Fruit fly (Drosophila melanogaster) whole organism, wandering third instar larva: ENCODE measurements around the gene WASp.
A peak's percentile ranks its signal among the peaks of the same experiment; 100 is the strongest.

Experiments
- Abd-B ChIP-seq: fragments of >200 bp; optimal IDR thresholded peaks from 2 replicates; lab custom pipeline; 2017; ENCODE audit warnings: missing biosample characterization, missing genetic modification characterization
- CG32264 ChIP-seq: fragments of 200-800 bp; sonication (Bioruptor generic); optimal IDR thresholded peaks from 2 replicates; lab custom pipeline; 2016; ENCODE audit warnings: missing biosample characterization, missing genetic modification characterization
- CG9705 ChIP-seq: fragments of 200-800 bp; sonication (Bioruptor generic); optimal IDR thresholded peaks from 2 replicates; lab custom pipeline; 2018; ENCODE audit warnings: missing biosample characterization, mild to moderate bottlenecking, missing genetic modification characterization
- CrebA ChIP-seq: fragments of 200-800 bp; sonication (Bioruptor generic); optimal IDR thresholded peaks from 2 replicates; lab custom pipeline; 2016; ENCODE audit warnings: missing biosample characterization, mild to moderate bottlenecking, missing genetic modification characterization, borderline replicate concordance
- Dfd ChIP-seq: fragments of >200 bp; optimal IDR thresholded peaks from 2 replicates; lab custom pipeline; 2017; ENCODE audit warnings: missing biosample characterization, missing genetic modification characterization
- Dif ChIP-seq: fragments of 200-275, 200-300 bp; sonication (Bioruptor generic); optimal IDR thresholded peaks from 2 replicates; lab custom pipeline; 2018; ENCODE audit warnings: missing biosample characterization, missing genetic modification characterization; ENCODE audit not compliant: partially characterized antibody
- GATAd ChIP-seq: sonication (Bioruptor generic); optimal IDR thresholded peaks from 2 replicates; lab custom pipeline; 2016; ENCODE audit warnings: missing biosample characterization, missing genetic modification characterization
- HLH106 ChIP-seq: fragments of 200-800 bp; optimal IDR thresholded peaks from 3 replicates; lab custom pipeline; 2019; ENCODE audit warnings: missing biosample characterization, mild to moderate bottlenecking, missing genetic modification characterization, moderate library complexity
- Hnf4 ChIP-seq: fragments of 200-800 bp; sonication (Bioruptor generic); optimal IDR thresholded peaks from 2 replicates; lab custom pipeline; 2016; ENCODE audit warnings: missing biosample characterization, mild to moderate bottlenecking, missing genetic modification characterization
- Hr78 ChIP-seq: fragments of >200 bp; optimal IDR thresholded peaks from 2 replicates; lab custom pipeline; 2017; ENCODE audit warnings: missing biosample characterization, missing genetic modification characterization
- Hr83 ChIP-seq: fragments of 200-300 bp; sonication (Bioruptor generic); optimal IDR thresholded peaks from 2 replicates; lab custom pipeline; 2016; ENCODE audit warnings: missing biosample characterization, mild to moderate bottlenecking, missing genetic modification characterization, moderate library complexity; ENCODE audit not compliant: poor library complexity, severe bottlenecking
- Jra ChIP-seq: sonication (Bioruptor generic); optimal IDR thresholded peaks from 2 replicates; lab custom pipeline; 2016; ENCODE audit warnings: missing biosample characterization, missing genetic modification characterization
- Mio ChIP-seq: sonication (Bioruptor generic); optimal IDR thresholded peaks from 2 replicates; lab custom pipeline; 2016; ENCODE audit warnings: missing biosample characterization, missing genetic modification characterization
- Myc ChIP-seq: fragments of >200 bp; optimal IDR thresholded peaks from 2 replicates; lab custom pipeline; 2017
- N ChIP-seq: fragments of >200 bp; optimal IDR thresholded peaks from 2 replicates; lab custom pipeline; 2018; ENCODE audit warnings: missing biosample characterization, missing external identifiers, missing genetic modification characterization
- OdsH ChIP-seq: fragments of 200-800 bp; sonication (Bioruptor generic); optimal IDR thresholded peaks from 2 replicates; lab custom pipeline; 2016; ENCODE audit warnings: missing biosample characterization, mild to moderate bottlenecking, missing genetic modification characterization
- Rel ChIP-seq, 2 experiments: fragments of 200-800 bp; sonication (Bioruptor generic) in 1 of 2; optimal IDR thresholded peaks; 2 replicates in 1 of 2; 3 replicates in 1 of 2; lab custom pipeline; 2016 to 2019; ENCODE audit warnings: mild to moderate bottlenecking in 2 of 2, missing biosample characterization in 2 of 2, missing genetic modification characterization in 2 of 2, moderate library complexity in 1 of 2
- Sp1 ChIP-seq: fragments of 200-800 bp; sonication (Bioruptor generic); optimal IDR thresholded peaks from 3 replicates; lab custom pipeline; 2019; ENCODE audit warnings: missing biosample characterization, mild to moderate bottlenecking, missing genetic modification characterization, moderate library complexity
- Vsx2 ChIP-seq: fragments of 200-300, 225-300 bp; sonication (Bioruptor generic); optimal IDR thresholded peaks from 2 replicates; lab custom pipeline; 2018; ENCODE audit warnings: missing biosample characterization, missing genetic modification characterization; ENCODE audit not compliant: partially characterized antibody
- br ChIP-seq: fragments of 200-800 bp; sonication (Bioruptor generic); optimal IDR thresholded peaks from 2 replicates; lab custom pipeline; 2016; ENCODE audit warnings: missing biosample characterization, missing genetic modification characterization
- brk ChIP-seq: fragments of 200-800 bp; sonication (Bioruptor generic); optimal IDR thresholded peaks from 2 replicates; lab custom pipeline; 2016; ENCODE audit warnings: missing biosample characterization, mild to moderate bottlenecking, missing genetic modification characterization
- dl ChIP-seq, 2 experiments: fragments of 175-275, 200-275 bp in 1 of 2; fragments of 200-275 bp in 1 of 2; sonication (Bioruptor generic); optimal IDR thresholded peaks; lab custom pipeline; 2018; ENCODE audit warnings: mild to moderate bottlenecking in 2 of 2, missing biosample characterization in 2 of 2, missing genetic modification characterization in 2 of 2, moderate library complexity in 2 of 2; ENCODE audit not compliant: partially characterized antibody in 2 of 2, insufficient read depth in 1 of 2
- dmrt93B ChIP-seq: fragments of 200-800 bp; sonication (Bioruptor generic); optimal IDR thresholded peaks from 2 replicates; lab custom pipeline; 2018; ENCODE audit warnings: missing biosample characterization, mild to moderate bottlenecking, missing genetic modification characterization
- dsf ChIP-seq: sonication (Bioruptor generic); optimal IDR thresholded peaks from 2 replicates; lab custom pipeline; 2016; ENCODE audit warnings: missing biosample characterization, missing genetic modification characterization, borderline replicate concordance
- ey ChIP-seq: fragments of 200-800 bp; sonication (Bioruptor generic); optimal IDR thresholded peaks from 2 replicates; lab custom pipeline; 2016; ENCODE audit warnings: missing biosample characterization, missing genetic modification characterization
- foxo ChIP-seq, 2 experiments: fragments of 200-800 bp; sonication (Bioruptor generic); optimal IDR thresholded peaks; 2 replicates in 1 of 2; 3 replicates in 1 of 2; lab custom pipeline; 2016 to 2017; ENCODE audit warnings: missing biosample characterization in 2 of 2, missing genetic modification characterization in 2 of 2
- fru ChIP-seq: fragments of 200-800 bp; sonication (Bioruptor generic); optimal IDR thresholded peaks from 3 replicates; lab custom pipeline; 2016; ENCODE audit warnings: missing biosample characterization, mild to moderate bottlenecking, missing genetic modification characterization
- h ChIP-seq: fragments of 200-800 bp; sonication (Bioruptor generic); optimal IDR thresholded peaks from 3 replicates; lab custom pipeline; 2016; ENCODE audit warnings: missing biosample characterization, mild to moderate bottlenecking, missing genetic modification characterization
- jim ChIP-seq: fragments of 175-275, 200-325 bp; sonication (Bioruptor generic); optimal IDR thresholded peaks from 2 replicates; lab custom pipeline; 2016; ENCODE audit warnings: missing biosample characterization, mild to moderate bottlenecking, missing genetic modification characterization
- lola ChIP-seq: fragments of >200 bp; optimal IDR thresholded peaks from 2 replicates; lab custom pipeline; 2017; ENCODE audit warnings: missing biosample characterization, missing genetic modification characterization
- pan ChIP-seq: fragments of >200 bp; optimal IDR thresholded peaks from 2 replicates; lab custom pipeline; 2017
- psq ChIP-seq: fragments of 200-800 bp; sonication (Bioruptor generic); optimal IDR thresholded peaks from 3 replicates; lab custom pipeline; 2017; ENCODE audit warnings: missing biosample characterization, mild to moderate bottlenecking, missing genetic modification characterization, moderate library complexity
- rgr ChIP-seq: fragments of 200-800 bp; sonication (Bioruptor generic); optimal IDR thresholded peaks from 3 replicates; lab custom pipeline; 2016; ENCODE audit warnings: missing biosample characterization, mild to moderate bottlenecking, missing genetic modification characterization
- sage ChIP-seq: fragments of 200-800 bp; sonication (Bioruptor generic); optimal IDR thresholded peaks from 2 replicates; lab custom pipeline; 2016; ENCODE audit warnings: missing biosample characterization, mild to moderate bottlenecking, missing genetic modification characterization
- sv ChIP-seq: fragments of 200-800 bp; sonication (Bioruptor generic); optimal IDR thresholded peaks from 3 replicates; lab custom pipeline; 2016; ENCODE audit warnings: missing biosample characterization, missing genetic modification characterization
- tai ChIP-seq: sonication (Bioruptor generic); optimal IDR thresholded peaks from 2 replicates; lab custom pipeline; 2016; ENCODE audit warnings: missing biosample characterization, missing genetic modification characterization
- usp ChIP-seq: fragments of >200 bp; optimal IDR thresholded peaks from 2 replicates; lab custom pipeline; 2017; ENCODE audit warnings: missing biosample characterization, missing genetic modification characterization
- woc ChIP-seq: sonication (Bioruptor generic); optimal IDR thresholded peaks from 2 replicates; lab custom pipeline; 2016; ENCODE audit warnings: missing biosample characterization, mild to moderate bottlenecking, missing genetic modification characterization

WASp gene

dm6 chr3R:28831626-28832267 is at the start of gene WASp:
WASp (minus strand) TSS chr3R:28832024.
- TF ChIP-seq dmrt93B (peak; percentile 62), CG32264 (GFP tag; lab: Kevin White, UChicago) (peak; percentile 30), fru (GFP tag; lab: Kevin White, UChicago) (peak; percentile 38), ey (GFP tag; lab: Kevin White, UChicago) (peak; percentile 29), dl (GFP tag; optimal IDR thresholded peaks at IDR 0.05; lab: Kevin White, UChicago; ENCODE audit: insufficient read depth in 1 of 2, partially characterized antibody in 2 of 2) (no peak), HLH106 (tag; lab: Kevin White, UChicago) (peak; percentile 66), Hnf4 (GFP tag; lab: Kevin White, UChicago) (no peak), Hr83 (GFP tag; lab: Kevin White, UChicago) (peak; percentile 67), pan (lab: Kevin White, UChicago) (no peak), brk (GFP tag; lab: Kevin White, UChicago) (no peak), Abd-B (no peak), jim (GFP tag; lab: Kevin White, UChicago) (no peak), Rel (GFP tag; optimal IDR thresholded peaks at IDR 0.05; lab: Kevin White, UChicago) (no peak), Rel (tag; optimal IDR thresholded peaks at IDR 0.05; lab: Kevin White, UChicago) (peak; percentile 76), dsf (GFP tag; lab: Kevin White, UChicago) (no peak), usp (GFP tag; lab: Kevin White, UChicago) (no peak), lola (GFP tag; lab: Kevin White, UChicago) (no peak), Mio (GFP tag; lab: Kevin White, UChicago) (no peak), N (GFP tag; lab: Kevin White, UChicago) (no peak), Myc (lab: Kevin White, UChicago) (no peak), CrebA (GFP tag; lab: Kevin White, UChicago) (no peak), foxo (GFP tag; optimal IDR thresholded peaks at IDR 0.05; lab: Kevin White, UChicago) (peak in 1 of 2 experiments; percentile 55), GATAd (no peak), Sp1 (GFP tag; lab: Kevin White, UChicago) (no peak), OdsH (GFP tag; lab: Kevin White, UChicago) (peak; percentile 43), sv (peak; percentile 17), Dif (no peak), Jra (GFP tag; lab: Kevin White, UChicago) (no peak), tai (GFP tag; lab: Kevin White, UChicago) (no peak), sage (no peak), Vsx2 (GFP tag; lab: Kevin White, UChicago) (no peak), CG9705 (GFP tag; lab: Kevin White, UChicago) (peak; percentile 35), psq (GFP tag; lab: Kevin White, UChicago) (peak; percentile 5)

- TF ChIP-seq Sp1 (GFP tag; lab: Kevin White, UChicago) (peak; percentile 79), dl (GFP tag; optimal IDR thresholded peaks at IDR 0.05; lab: Kevin White, UChicago; ENCODE audit: insufficient read depth in 1 of 2, partially characterized antibody in 2 of 2) (no peak), Hr78 (GFP tag; lab: Kevin White, UChicago) (no peak), Vsx2 (GFP tag; lab: Kevin White, UChicago) (no peak), fru (GFP tag; lab: Kevin White, UChicago) (peak; percentile 89), foxo (GFP tag; optimal IDR thresholded peaks at IDR 0.05; lab: Kevin White, UChicago) (peak in 1 of 2 experiments; percentile 90), N (GFP tag; lab: Kevin White, UChicago) (no peak), Dfd (GFP tag; lab: Kevin White, UChicago) (no peak), lola (GFP tag; lab: Kevin White, UChicago) (no peak), pan (lab: Kevin White, UChicago) (no peak), brk (GFP tag; lab: Kevin White, UChicago) (no peak), rgr (peak; percentile 90), CG9705 (GFP tag; lab: Kevin White, UChicago) (no peak), Abd-B (no peak), jim (GFP tag; lab: Kevin White, UChicago) (no peak), HLH106 (tag; lab: Kevin White, UChicago) (peak; percentile 84), Jra (GFP tag; lab: Kevin White, UChicago) (no peak), woc (peak; percentile 53), CG32264 (GFP tag; lab: Kevin White, UChicago) (peak; percentile 41), sv (peak; percentile 81), br (peak; percentile 86), Myc (lab: Kevin White, UChicago) (no peak), CrebA (GFP tag; lab: Kevin White, UChicago) (peak; percentile 41), dsf (GFP tag; lab: Kevin White, UChicago) (no peak), sage (peak; percentile 77), Hr83 (GFP tag; lab: Kevin White, UChicago) (no peak), Rel (GFP tag; optimal IDR thresholded peaks at IDR 0.05; lab: Kevin White, UChicago) (peak; percentile 51), Rel (tag; optimal IDR thresholded peaks at IDR 0.05; lab: Kevin White, UChicago) (peak; percentile 56), GATAd (no peak), Mio (GFP tag; lab: Kevin White, UChicago) (peak; percentile 12), Hnf4 (GFP tag; lab: Kevin White, UChicago) (peak; percentile 85), tai (GFP tag; lab: Kevin White, UChicago) (no peak), OdsH (GFP tag; lab: Kevin White, UChicago) (peak; percentile 92), Dif (no peak), dmrt93B (peak; percentile 68), psq (GFP tag; lab: Kevin White, UChicago) (peak; percentile 80), ey (GFP tag; lab: Kevin White, UChicago) (peak; percentile 87), h (GFP tag; lab: Kevin White, UChicago) (peak; percentile 93), usp (GFP tag; lab: Kevin White, UChicago) (no peak)
- TF ChIP-seq, all 38 proteins: peak for 19
Measured at dm6 chr3R:28880066-28880842, 48.4 kb upstream of the WASp start, which contains the start of the genes Nepl19 and Nepl20. Nepl19 (minus strand) TSS chr3R:28880122. Nepl20 (plus strand) TSS chr3R:28880792.
